Worm (Caenorhabditis elegans) whole organism, L2 larva: ENCODE data around the gene C49F8.15.

Experiments
- ama-1 ChIP-seq: fragments of 150-350 bp; optimal IDR thresholded peaks from 2 replicates; lab custom pipeline; 2018; ENCODE audit warnings: inconsistent platforms
- lin-13 ChIP-seq: fragments of 150-350 bp; optimal IDR thresholded peaks from 2 replicates; lab custom pipeline; 2014; ENCODE audit warnings: missing biosample characterization, missing genetic modification reagents, missing genetic modification characterization
- nhr-12 ChIP-seq: fragments of 150-350 bp; optimal IDR thresholded peaks from 2 replicates; lab custom pipeline; 2014; ENCODE audit warnings: missing biosample characterization, missing genetic modification characterization
- nhr-237 ChIP-seq: fragments of 150-350 bp; optimal IDR thresholded peaks from 2 replicates; lab custom pipeline; 2014; ENCODE audit warnings: missing biosample characterization, missing genetic modification characterization
- unc-55 ChIP-seq: fragments of 150-350 bp; sonication (generic microtip); optimal IDR thresholded peaks from 3 replicates; lab custom pipeline; 2014; ENCODE audit warnings: missing biosample characterization, missing genetic modification reagents, missing genetic modification characterization
- ztf-1 ChIP-seq: fragments of 200-800 bp; sonication (Bioruptor generic); conservative IDR thresholded peaks from 2 replicates; pipeline ENCODE4 v1.3.6; 2022; ENCODE audit warnings: missing genetic modification characterization, missing compliant biosample characterization

ce11 chrX:13318316-13318715 is 44.1 kb downstream of the C49F8.15 start:
- TF ChIP-seq ama-1 (lab: Kevin White, UChicago) (no peak), unc-55 (GFP tag; lab: Kevin White, UChicago) (no peak), nhr-12 (tag; lab: Kevin White, UChicago) (no peak), nhr-237 (tag; lab: Kevin White, UChicago) (no peak), ztf-1 (GFP tag; lab: Robert Waterston, UW) (no peak), lin-13 (no peak)
